Worm (Caenorhabditis elegans): Measurements from ENCODE around the gene mvb-12.

mvb-12 gene

DNA sequence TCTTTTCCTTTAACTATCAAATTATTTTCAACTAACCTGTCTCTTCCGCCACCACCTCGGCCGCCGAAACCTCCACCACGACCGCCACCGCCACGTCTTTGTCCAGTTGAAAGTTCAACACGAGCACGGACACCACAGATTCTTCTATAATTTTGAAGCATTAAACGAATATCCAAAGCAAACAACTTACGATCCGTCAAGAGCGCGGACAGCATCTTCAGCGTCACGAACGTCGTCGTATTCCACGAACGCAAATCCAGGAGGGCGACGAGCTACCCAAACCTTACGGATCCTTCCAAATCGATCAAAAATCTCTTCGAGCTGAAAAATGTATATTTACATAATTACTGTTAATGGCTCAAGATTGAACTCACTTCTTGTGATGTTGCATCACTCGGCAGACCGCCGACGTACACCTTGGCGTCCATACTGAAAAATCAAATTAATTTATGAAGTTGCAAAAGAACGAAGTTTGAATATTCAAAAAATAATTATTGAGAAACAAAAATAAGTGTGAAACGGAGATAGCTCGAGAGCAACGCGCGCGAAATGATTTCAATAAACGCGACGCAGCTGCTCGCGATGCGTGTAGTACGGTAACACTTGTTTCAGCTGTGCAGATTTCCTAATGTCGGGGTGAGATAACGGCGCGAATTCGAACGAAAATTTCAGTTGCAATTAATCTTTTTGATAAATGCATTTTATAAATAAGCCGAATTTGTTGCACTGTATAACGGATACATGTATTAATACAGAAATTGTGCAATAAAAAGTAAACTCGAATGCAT, 39.3 kb upstream of the mvb-12 start, which contains the start of gene rsp-6 (continued):
- TF ChIP-seq F49E8.2 (tag; optimal IDR thresholded peaks at IDR 0.05; ENCODE audit: insufficient read depth) (peak; percentile 83), hlh-12 (tag; optimal IDR thresholded peaks at IDR 0.05) (no peak), repo-1 (tag; optimal IDR thresholded peaks at IDR 0.05) (no peak), attf-5 (GFP tag; optimal IDR thresholded peaks at IDR 0.05) (peak; percentile 59), madf-3 (GFP tag; IDR thresholded peaks at IDR 0.05) (peak; percentile 99), let-607 (tag; optimal IDR thresholded peaks at IDR 0.05) (peak in 1 of 2 experiments; percentile 60), mcd-1 (GFP tag; IDR thresholded peaks at IDR 0.05) (peak; percentile 83), snpc-1.1 (tag; optimal IDR thresholded peaks at IDR 0.05; ENCODE audit: insufficient read depth) (peak; percentile 43), athp-1 (tag; optimal IDR thresholded peaks at IDR 0.05) (no peak), F10E7.11 (tag; optimal IDR thresholded peaks at IDR 0.05) (no peak), T26A5.8 (tag; optimal IDR thresholded peaks at IDR 0.05) (no peak), rec-8 (tag; optimal IDR thresholded peaks at IDR 0.05) (no peak), cebp-2 (GFP tag; IDR thresholded peaks at IDR 0.05) (no peak), hmg-1.2 (GFP tag; IDR thresholded peaks at IDR 0.05) (peak; percentile 58; the same call in 1 of the 2 replicates), Y79H2A.3 (GFP tag; conservative IDR thresholded peaks at IDR 0.05) (no peak), hlh-26 (GFP tag; conservative IDR thresholded peaks at IDR 0.05) (no peak), sea-2 (GFP tag; IDR thresholded peaks at IDR 0.05) (no peak), ama-1 (optimal IDR thresholded peaks at IDR 0.05) (peak; percentile 28), ama-1 (GFP tag; optimal IDR thresholded peaks at IDR 0.05) (peak in 1 of 2 experiments; percentile 29), F23B12.7 (tag; optimal IDR thresholded peaks at IDR 0.05; ENCODE audit: insufficient read depth) (peak; percentile 81), B0019.2 (GFP tag; conservative IDR thresholded peaks at IDR 0.05) (peak; percentile 77), lsl-1 (GFP tag; optimal IDR thresholded peaks at IDR 0.05) (peak; percentile 96), nfya-1 (tag; optimal IDR thresholded peaks at IDR 0.05; ENCODE audit: borderline replicate concordance, insufficient read depth) (no peak), ceh-27 (GFP tag; optimal IDR thresholded peaks at IDR 0.05) (peak; percentile 83), attf-6 (GFP tag; IDR thresholded peaks at IDR 0.05) (no peak; the same call in 1 of the 2 replicates), egl-44 (GFP tag; IDR thresholded peaks at IDR 0.05) (no peak), D2030.7 (GFP tag; IDR thresholded peaks at IDR 0.05) (peak; percentile 83), ets-4 (GFP tag; optimal IDR thresholded peaks at IDR 0.05) (no peak), unc-130 (GFP tag; optimal IDR thresholded peaks at IDR 0.05) (peak; percentile 66), lin-54 (GFP tag; optimal IDR thresholded peaks at IDR 0.05) (peak; percentile 88), nhr-27 (tag; optimal IDR thresholded peaks at IDR 0.05) (no peak), snpc-1.3 (tag; optimal IDR thresholded peaks at IDR 0.05; ENCODE audit: insufficient read depth) (peak; percentile 80), pha-4 (tag; optimal IDR thresholded peaks at IDR 0.05) (peak; percentile 13), mel-28 (tag; optimal IDR thresholded peaks at IDR 0.05; ENCODE audit: borderline replicate concordance) (no peak), B0035.1 (tag; optimal IDR thresholded peaks at IDR 0.05) (no peak), rcor-1 (GFP tag; IDR thresholded peaks at IDR 0.05) (peak; percentile 62), ztf-26 (tag; optimal IDR thresholded peaks at IDR 0.05) (no peak), Y95B8A.8 (GFP tag; IDR thresholded peaks at IDR 0.05) (no peak), efl-1 (GFP tag; optimal IDR thresholded peaks at IDR 0.05) (peak; percentile 93), zim-3 (tag; optimal IDR thresholded peaks at IDR 0.05) (no peak), ztf-28 (GFP tag; IDR thresholded peaks at IDR 0.05) (0 out of 2 replicates have a peak, but pooled peaks have one; percentile 8), ccch-3 (GFP tag; optimal IDR thresholded peaks at IDR 0.05) (no peak), Y53G8AR.9 (GFP tag; conservative IDR thresholded peaks at IDR 0.05) (peak; percentile 89), ztf-22 (GFP tag; optimal IDR thresholded peaks at IDR 0.05) (no peak), cebp-1 (GFP tag; IDR thresholded peaks at IDR 0.05) (peak; percentile 76), cebp-1 (tag; optimal IDR thresholded peaks at IDR 0.05) (peak; percentile 84)

Data from whole organism, young adult.